Fruit fly (Drosophila melanogaster) S2 (cell line): ENCODE measurements around the gene CG13898.

Experiments used
- CG8478 ChIP-seq: fragments of >200 bp; optimal IDR thresholded peaks from 2 replicates; lab custom pipeline; 2018
- CTCF ChIP-seq, 2 experiments: fragments of >200 bp; optimal IDR thresholded peaks; 2 replicates each; lab custom pipeline; 2018

DNA sequence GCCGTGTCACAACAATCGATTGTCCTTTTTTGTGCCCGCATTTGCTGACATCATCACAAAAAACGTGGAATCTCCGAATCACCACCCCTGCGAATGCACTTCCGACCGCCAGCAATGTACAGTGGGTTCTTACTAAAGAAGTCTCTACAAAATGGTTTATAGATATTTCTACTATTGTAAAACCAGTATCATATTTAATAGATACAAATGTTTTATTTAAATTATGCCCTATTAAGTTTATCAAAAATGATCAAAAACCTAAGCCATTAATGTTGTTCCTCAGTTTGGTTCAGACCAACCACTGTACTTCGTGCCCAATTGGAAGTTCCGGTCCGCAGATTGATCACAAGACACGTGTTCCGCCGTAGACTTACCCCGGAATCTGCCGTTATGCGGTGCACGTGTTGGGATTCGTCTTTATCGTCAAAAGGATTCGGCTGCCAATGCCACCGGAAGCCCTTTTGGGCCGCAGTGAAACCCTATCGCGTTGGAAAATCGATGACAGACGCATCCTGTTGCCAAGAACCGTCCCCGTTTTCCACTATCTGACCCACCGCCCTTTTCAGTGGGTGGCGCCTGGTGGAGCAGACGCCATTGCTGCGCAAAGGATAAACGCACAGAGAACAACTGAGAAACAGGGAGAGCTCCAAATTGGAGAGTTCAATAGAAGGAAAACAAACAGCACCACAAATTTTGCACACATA, 858 bp upstream of the CG13898 start:
- no peak for TF ChIP-seq CG8478 (lab: Kevin White, UChicago)
- no peak for TF ChIP-seq CTCF (optimal IDR thresholded peaks at IDR 0.05; lab: Kevin White, UChicago)
